Fruit fly (Drosophila melanogaster): ENCODE results near the gene CG15912.

- TF ChIP-seq cic (GFP tag; optimal IDR thresholded peaks at IDR 0.05): no peak
- TF ChIP-seq Clk (GFP tag; optimal IDR thresholded peaks at IDR 0.05): no peak
- TF ChIP-seq kay (GFP tag; ENCODE audit: borderline replicate concordance): no peak
Measured at dm6 chrX:4507121-4507520, 41.7 kb upstream of the CG15912 start.

Measured in whole organism, adult.